Worm (Caenorhabditis elegans) whole organism, L2 larva: Measurements from ENCODE around the gene C02B8.1.
"Not testable (repeated sequence)": the region's sequence is repeated elsewhere in the genome, so short reads cannot be mapped to it uniquely, and the experiment has no call there.

Experiments
- C34F6.9 ChIP-seq: fragments of 150-350 bp; optimal IDR thresholded peaks from 2 replicates; lab custom pipeline; 2014; ENCODE audit warnings: missing biosample characterization, missing genetic modification characterization
- F13H6.1 ChIP-seq: sonication (generic microtip); optimal IDR thresholded peaks from 2 replicates; lab custom pipeline; 2016; ENCODE audit warnings: missing genetic modification characterization, missing compliant biosample characterization
- R02D3.7 ChIP-seq: fragments of 150-350 bp; optimal IDR thresholded peaks from 2 replicates; lab custom pipeline; 2014; ENCODE audit warnings: missing biosample characterization, missing genetic modification characterization
- Y55F3AM.14 ChIP-seq: fragments of 200-800 bp; sonication (Bioruptor generic); optimal IDR thresholded peaks from 2 replicates; lab custom pipeline; 2018; ENCODE audit warnings: mild to moderate bottlenecking, missing genetic modification characterization, missing compliant biosample characterization
- ZK546.5 ChIP-seq: sonication (generic microtip); optimal IDR thresholded peaks from 2 replicates; lab custom pipeline; 2017; ENCODE audit warnings: missing biosample characterization, missing genetic modification characterization
- alr-1 ChIP-seq: fragments of 150-350 bp; optimal IDR thresholded peaks from 2 replicates; lab custom pipeline; 2014; ENCODE audit warnings: missing biosample characterization, missing genetic modification characterization
- aly-2 ChIP-seq: fragments of 150-350 bp; optimal IDR thresholded peaks from 2 replicates; lab custom pipeline; 2014; ENCODE audit warnings: missing biosample characterization, missing genetic modification characterization
- ama-1 ChIP-seq: fragments of 150-350 bp; optimal IDR thresholded peaks from 2 replicates; lab custom pipeline; 2018; ENCODE audit warnings: inconsistent platforms
- blmp-1 ChIP-seq: sonication (generic microtip); optimal IDR thresholded peaks from 2 replicates; lab custom pipeline; 2017; ENCODE audit warnings: missing genetic modification characterization, mild to moderate bottlenecking, missing compliant biosample characterization, antibody characterized with exemption, moderate library complexity; ENCODE audit not compliant: insufficient read depth
- ceh-16 ChIP-seq: fragments of 150-350 bp; optimal IDR thresholded peaks from 2 replicates; lab custom pipeline; 2014; ENCODE audit warnings: missing biosample characterization, missing genetic modification characterization
- ceh-82 ChIP-seq: fragments of 150-350 bp; optimal IDR thresholded peaks from 2 replicates; lab custom pipeline; 2014; ENCODE audit warnings: missing biosample characterization, missing genetic modification characterization
- crh-2 ChIP-seq: sonication (generic microtip); optimal IDR thresholded peaks from 2 replicates; lab custom pipeline; 2017; ENCODE audit warnings: missing biosample characterization, missing genetic modification characterization
- dmd-4 ChIP-seq: sonication (generic microtip); optimal IDR thresholded peaks from 2 replicates; lab custom pipeline; 2017; ENCODE audit warnings: missing biosample characterization, missing genetic modification characterization
- egl-27 ChIP-seq: sonication (generic microtip); optimal IDR thresholded peaks from 3 replicates; lab custom pipeline; 2017; ENCODE audit warnings: missing biosample characterization, missing genetic modification reagents, missing genetic modification characterization
- elt-1 ChIP-seq: fragments of 150-350 bp; optimal IDR thresholded peaks from 2 replicates; lab custom pipeline; 2014; ENCODE audit warnings: missing biosample characterization, missing genetic modification characterization
- elt-3 ChIP-seq: sonication (generic microtip); optimal IDR thresholded peaks from 2 replicates; lab custom pipeline; 2017; ENCODE audit warnings: missing biosample characterization, missing genetic modification characterization
- fos-1 ChIP-seq: fragments of 150-350 bp; optimal IDR thresholded peaks from 2 replicates; lab custom pipeline; 2014; ENCODE audit warnings: missing biosample characterization, missing genetic modification characterization
- gmeb-1 ChIP-seq: fragments of 150-350 bp; optimal IDR thresholded peaks from 2 replicates; lab custom pipeline; 2014; ENCODE audit warnings: missing biosample characterization, missing genetic modification characterization
- lin-11 ChIP-seq: fragments of 150-350 bp; sonication (generic microtip); optimal IDR thresholded peaks from 2 replicates; lab custom pipeline; 2014; ENCODE audit warnings: missing biosample characterization, missing genetic modification characterization, inconsistent platforms, mixed read lengths
- lin-13 ChIP-seq: fragments of 150-350 bp; optimal IDR thresholded peaks from 2 replicates; lab custom pipeline; 2014; ENCODE audit warnings: missing biosample characterization, missing genetic modification reagents, missing genetic modification characterization
- lsy-2 ChIP-seq, 2 experiments: fragments of 150-350 bp in 1 of 2; sonication (generic microtip) in 1 of 2; optimal IDR thresholded peaks; 2 replicates each; lab custom pipeline; 2014 to 2017; ENCODE audit warnings: missing biosample characterization in 2 of 2, missing genetic modification characterization in 2 of 2
- mab-5 ChIP-seq: fragments of 150-350 bp; optimal IDR thresholded peaks from 2 replicates; lab custom pipeline; 2014; ENCODE audit warnings: missing biosample characterization, missing genetic modification characterization
- mbf-1 ChIP-seq: sonication (generic microtip); optimal IDR thresholded peaks from 2 replicates; lab custom pipeline; 2017; ENCODE audit warnings: missing biosample characterization, missing genetic modification characterization
- mdl-1 ChIP-seq, 2 experiments: fragments of 150-350 bp in 1 of 2; sonication (generic microtip) in 1 of 2; optimal IDR thresholded peaks; 2 replicates each; lab custom pipeline; 2017; ENCODE audit warnings: missing biosample characterization in 2 of 2, missing genetic modification characterization in 2 of 2
- nhr-10 ChIP-seq: sonication (generic microtip); optimal IDR thresholded peaks from 2 replicates; lab custom pipeline; 2017; ENCODE audit warnings: missing biosample characterization, missing genetic modification characterization
- nhr-11 ChIP-seq: fragments of 150-350 bp; optimal IDR thresholded peaks from 2 replicates; lab custom pipeline; 2014; ENCODE audit warnings: missing biosample characterization, missing genetic modification characterization
- nhr-12 ChIP-seq: fragments of 150-350 bp; optimal IDR thresholded peaks from 2 replicates; lab custom pipeline; 2014; ENCODE audit warnings: missing biosample characterization, missing genetic modification characterization
- nhr-129 ChIP-seq: fragments of 150-350 bp; optimal IDR thresholded peaks from 2 replicates; lab custom pipeline; 2014; ENCODE audit warnings: missing biosample characterization, missing genetic modification characterization
- nhr-21 ChIP-seq: fragments of 150-350 bp; optimal IDR thresholded peaks from 2 replicates; lab custom pipeline; 2014; ENCODE audit warnings: missing biosample characterization, missing genetic modification characterization
- nhr-23 ChIP-seq: fragments of 150-350 bp; optimal IDR thresholded peaks from 2 replicates; lab custom pipeline; 2014; ENCODE audit warnings: missing biosample characterization, missing genetic modification reagents, missing genetic modification characterization
- nhr-237 ChIP-seq: fragments of 150-350 bp; optimal IDR thresholded peaks from 2 replicates; lab custom pipeline; 2014; ENCODE audit warnings: missing biosample characterization, missing genetic modification characterization
- nhr-25 ChIP-seq: fragments of 150-350 bp; sonication (generic microtip); optimal IDR thresholded peaks from 3 replicates; lab custom pipeline; 2014; ENCODE audit warnings: missing biosample characterization, missing genetic modification characterization
- nhr-6 ChIP-seq: fragments of 150-350 bp; optimal IDR thresholded peaks from 2 replicates; lab custom pipeline; 2014; ENCODE audit warnings: missing biosample characterization, missing genetic modification characterization
- nhr-77 ChIP-seq: fragments of 150-350 bp; optimal IDR thresholded peaks from 2 replicates; lab custom pipeline; 2014; ENCODE audit warnings: missing biosample characterization, missing genetic modification characterization
- peb-1 ChIP-seq: fragments of 150-350 bp; optimal IDR thresholded peaks from 2 replicates; lab custom pipeline; 2014; ENCODE audit warnings: missing biosample characterization, missing genetic modification characterization
- sem-4 ChIP-seq: fragments of 150-350 bp; optimal IDR thresholded peaks from 2 replicates; lab custom pipeline; 2014; ENCODE audit warnings: missing biosample characterization, missing genetic modification reagents, missing genetic modification characterization
- skn-1 ChIP-seq: sonication (generic microtip); optimal IDR thresholded peaks from 2 replicates; lab custom pipeline; 2017; ENCODE audit warnings: missing biosample characterization, missing genetic modification characterization
- sma-9 ChIP-seq, 2 experiments: fragments of 150-350 bp in 1 of 2; sonication (generic microtip) in 1 of 2; optimal IDR thresholded peaks; 2 replicates each; lab custom pipeline; 2014 to 2016; ENCODE audit warnings: missing genetic modification characterization in 2 of 2, mild to moderate bottlenecking in 1 of 2, missing biosample characterization in 1 of 2, missing compliant biosample characterization in 1 of 2, missing genetic modification reagents in 1 of 2, moderate library complexity in 1 of 2
- snpc-4 ChIP-seq: fragments of 150-350 bp; optimal IDR thresholded peaks from 2 replicates; lab custom pipeline; 2014; ENCODE audit warnings: missing biosample characterization, missing genetic modification characterization
- unc-39 ChIP-seq: fragments of 150-350 bp; optimal IDR thresholded peaks from 2 replicates; lab custom pipeline; 2014; ENCODE audit warnings: missing biosample characterization, missing genetic modification characterization
- unc-55 ChIP-seq: fragments of 150-350 bp; sonication (generic microtip); optimal IDR thresholded peaks from 3 replicates; lab custom pipeline; 2014; ENCODE audit warnings: missing biosample characterization, missing genetic modification reagents, missing genetic modification characterization
- unc-62 ChIP-seq: fragments of 150-350 bp; optimal IDR thresholded peaks from 2 replicates; lab custom pipeline; 2014; ENCODE audit warnings: missing biosample characterization, missing genetic modification reagents, missing genetic modification characterization
- zag-1 ChIP-seq: fragments of 150-350 bp; optimal IDR thresholded peaks from 2 replicates; lab custom pipeline; 2014; ENCODE audit warnings: missing biosample characterization, missing genetic modification characterization
- ztf-1 ChIP-seq: fragments of 200-800 bp; sonication (Bioruptor generic); conservative IDR thresholded peaks from 2 replicates; pipeline ENCODE4 v1.3.6; 2022; ENCODE audit warnings: missing genetic modification characterization, missing compliant biosample characterization
- ztf-11 ChIP-seq: sonication (generic microtip); optimal IDR thresholded peaks from 2 replicates; lab custom pipeline; 2017; ENCODE audit warnings: missing biosample characterization, missing genetic modification characterization
- ztf-4 ChIP-seq: fragments of 150-350 bp; optimal IDR thresholded peaks from 2 replicates; lab custom pipeline; 2014; ENCODE audit warnings: missing biosample characterization, missing genetic modification characterization

The C02B8.1 gene

DNA sequence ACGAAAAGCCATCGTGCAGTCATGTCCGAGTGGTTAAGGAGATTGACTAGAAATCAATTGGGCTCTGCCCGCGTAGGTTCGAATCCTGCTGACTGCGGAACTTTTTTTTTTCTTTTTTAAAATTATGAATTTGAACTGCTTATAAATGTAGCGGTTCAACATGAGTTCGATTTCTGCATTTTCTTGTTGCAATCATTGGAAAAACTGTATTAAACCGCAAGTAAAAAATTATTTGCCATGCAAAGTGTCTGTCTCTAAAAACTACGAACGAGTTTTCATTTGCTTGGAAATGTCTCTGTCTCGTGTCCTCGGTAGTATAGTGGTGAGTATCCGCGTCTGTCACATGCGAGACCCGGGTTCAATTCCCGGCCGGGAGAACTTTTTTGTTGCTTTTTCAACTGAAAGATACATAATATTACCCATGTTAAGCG lies 8.0 kb downstream of the C02B8.1 start:
- TF ChIP-seq mdl-1 (tag; optimal IDR thresholded peaks at IDR 0.05; lab: Kevin White, UChicago) (peak in 1 of 2 experiments; percentile 50), nhr-25 (tag; lab: Kevin White, UChicago) (peak; percentile 9), lsy-2 (tag; optimal IDR thresholded peaks at IDR 0.05; lab: Kevin White, UChicago) (peak in 1 of 2 experiments; percentile 12), unc-55 (GFP tag; lab: Kevin White, UChicago) (peak; percentile 39), egl-27 (tag; lab: Kevin White, UChicago) (peak; percentile 5), C34F6.9 (tag; lab: Kevin White, UChicago) (peak; percentile 28), sma-9 (GFP tag; optimal IDR thresholded peaks at IDR 0.05; lab: Kevin White, UChicago) (peak; percentile 37), nhr-129 (peak; percentile 25)
- not testable (repeated sequence) for TF ChIP-seq sma-9 (tag; optimal IDR thresholded peaks at IDR 0.05; lab: Kevin White, UChicago)
- TF ChIP-seq, all 48 proteins: peak for 8; not testable (repeated sequence) for 40

DNA sequence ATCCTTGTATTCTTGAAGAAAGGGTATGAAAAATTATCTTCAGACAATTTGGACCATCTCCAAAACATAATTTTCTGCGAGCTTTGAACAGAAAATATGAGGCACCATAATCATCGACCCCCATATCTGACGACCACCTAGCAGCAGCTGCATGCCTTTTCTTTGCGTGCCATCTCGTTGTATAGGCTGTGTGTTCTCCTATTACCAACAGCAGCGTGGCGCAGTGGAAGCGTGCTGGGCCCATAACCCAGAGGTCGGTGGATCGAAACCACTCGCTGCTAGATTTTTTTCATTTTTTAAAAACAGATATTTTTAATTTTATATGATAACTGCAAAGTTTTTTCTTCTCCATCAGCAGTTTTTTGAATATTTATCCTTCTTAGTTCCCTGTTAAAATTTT lies 8.5 kb downstream of the C02B8.1 start:
- no peak for TF ChIP-seq ama-1
- peak; percentile 20 for TF ChIP-seq unc-55 (GFP tag; lab: Kevin White, UChicago)
- no peak for TF ChIP-seq nhr-10 (tag; lab: Kevin White, UChicago)
- peak; percentile 11 for TF ChIP-seq lin-11
- peak; percentile 34 for TF ChIP-seq Y55F3AM.14 (GFP tag; lab: Kevin White, UChicago)
- TF ChIP-seq unc-62 (GFP tag; lab: Kevin White, UChicago): no peak
- TF ChIP-seq gmeb-1 (tag; lab: Kevin White, UChicago): no peak
- peak; percentile 7 for TF ChIP-seq crh-2 (tag; lab: Kevin White, UChicago)
- no peak for TF ChIP-seq C34F6.9 (tag; lab: Kevin White, UChicago)
- TF ChIP-seq snpc-4 (tag; lab: Kevin White, UChicago): no peak
- no peak for TF ChIP-seq ztf-4
- no peak for TF ChIP-seq skn-1 (tag; lab: Kevin White, UChicago)
- no peak for TF ChIP-seq ZK546.5 (tag; lab: Kevin White, UChicago)
- no peak for TF ChIP-seq nhr-21 (tag; lab: Kevin White, UChicago)
- no peak for TF ChIP-seq nhr-237
- peak; percentile 44 for TF ChIP-seq sma-9 (GFP tag; optimal IDR thresholded peaks at IDR 0.05; lab: Kevin White, UChicago)
- TF ChIP-seq sma-9 (tag; optimal IDR thresholded peaks at IDR 0.05; lab: Kevin White, UChicago): no peak
- TF ChIP-seq, all 48 proteins: peak for 5

DNA sequence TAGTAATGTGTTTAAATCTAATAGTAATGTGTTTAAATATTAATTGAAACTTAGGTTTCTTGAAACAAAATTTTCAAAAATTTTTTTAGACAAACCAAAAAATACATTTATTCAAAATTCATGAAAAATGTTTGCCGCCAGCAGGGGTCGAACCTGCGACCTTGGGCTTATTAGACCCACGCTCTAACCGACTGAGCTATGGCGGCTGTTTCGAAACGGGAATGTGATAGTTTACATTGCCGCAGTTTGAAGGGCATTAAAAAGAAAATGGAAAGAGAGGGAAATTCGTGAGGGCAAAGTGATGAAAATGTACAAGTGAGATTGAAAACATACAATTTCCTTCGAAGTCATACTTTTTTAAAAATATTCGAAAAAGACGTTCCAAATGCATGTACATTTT lies 9.0 kb downstream of the C02B8.1 start:
- TF ChIP-seq Y55F3AM.14 (GFP tag; lab: Kevin White, UChicago): no peak
- TF ChIP-seq ztf-1 (GFP tag; lab: Robert Waterston, UW): no peak
- TF ChIP-seq egl-27 (tag; lab: Kevin White, UChicago): no peak
- TF ChIP-seq ceh-16: peak; percentile 16
- TF ChIP-seq ztf-11: no peak
- TF ChIP-seq nhr-6 (tag; lab: Kevin White, UChicago): no peak
- no peak for TF ChIP-seq mab-5
- TF ChIP-seq ceh-82 (tag; lab: Kevin White, UChicago): no peak
- TF ChIP-seq mbf-1 (tag; lab: Kevin White, UChicago): no peak
- TF ChIP-seq R02D3.7 (tag; lab: Kevin White, UChicago): no peak
- no peak for TF ChIP-seq skn-1 (tag; lab: Kevin White, UChicago)
- no peak for TF ChIP-seq elt-1 (tag; lab: Kevin White, UChicago)
- no peak for TF ChIP-seq zag-1
- peak; percentile 2 for TF ChIP-seq nhr-25 (tag; lab: Kevin White, UChicago)
- TF ChIP-seq nhr-12 (tag; lab: Kevin White, UChicago): no peak
- peak; percentile 45 for TF ChIP-seq sma-9 (GFP tag; optimal IDR thresholded peaks at IDR 0.05; lab: Kevin White, UChicago)
- TF ChIP-seq sma-9 (tag; optimal IDR thresholded peaks at IDR 0.05; lab: Kevin White, UChicago): no peak
- TF ChIP-seq gmeb-1 (tag; lab: Kevin White, UChicago): peak; percentile 63
- no peak for TF ChIP-seq sem-4 (tag; lab: Kevin White, UChicago)
- no peak for TF ChIP-seq unc-62 (GFP tag; lab: Kevin White, UChicago)
- TF ChIP-seq elt-3 (tag; lab: Kevin White, UChicago): no peak
- TF ChIP-seq nhr-21 (tag; lab: Kevin White, UChicago): peak; percentile 21
- TF ChIP-seq nhr-10 (tag; lab: Kevin White, UChicago): no peak
- TF ChIP-seq alr-1: no peak
- no peak for TF ChIP-seq nhr-11 (tag; lab: Kevin White, UChicago)
- TF ChIP-seq C34F6.9 (tag; lab: Kevin White, UChicago): no peak
- peak; percentile 28 for TF ChIP-seq lin-13 (GFP tag; lab: Kevin White, UChicago)
- no peak for TF ChIP-seq nhr-237
- TF ChIP-seq aly-2: no peak
- peak; percentile 50 for TF ChIP-seq crh-2 (tag; lab: Kevin White, UChicago)
- no peak for TF ChIP-seq mdl-1 (tag; optimal IDR thresholded peaks at IDR 0.05; lab: Kevin White, UChicago)
- peak in 1 of 2 experiments; percentile 32 for TF ChIP-seq lsy-2 (tag; optimal IDR thresholded peaks at IDR 0.05; lab: Kevin White, UChicago)
- TF ChIP-seq nhr-129: peak; percentile 48
- no peak for TF ChIP-seq ZK546.5 (tag; lab: Kevin White, UChicago)
- no peak for TF ChIP-seq nhr-77 (tag; lab: Kevin White, UChicago)
- TF ChIP-seq unc-55 (GFP tag; lab: Kevin White, UChicago): no peak
- TF ChIP-seq fos-1 (tag; lab: Kevin White, UChicago): peak; percentile 38
- no peak for TF ChIP-seq blmp-1 (tag; lab: Kevin White, UChicago)
- no peak for TF ChIP-seq unc-39
- TF ChIP-seq dmd-4 (tag; lab: Kevin White, UChicago): no peak
- peak; percentile 15 for TF ChIP-seq F13H6.1 (tag; lab: Kevin White, UChicago)
- no peak for TF ChIP-seq snpc-4 (tag; lab: Kevin White, UChicago)
- no peak for TF ChIP-seq peb-1 (tag; lab: Kevin White, UChicago)
- TF ChIP-seq nhr-23 (tag; lab: Kevin White, UChicago): no peak
- no peak for TF ChIP-seq ztf-4
